In the genomic region with DNA sequence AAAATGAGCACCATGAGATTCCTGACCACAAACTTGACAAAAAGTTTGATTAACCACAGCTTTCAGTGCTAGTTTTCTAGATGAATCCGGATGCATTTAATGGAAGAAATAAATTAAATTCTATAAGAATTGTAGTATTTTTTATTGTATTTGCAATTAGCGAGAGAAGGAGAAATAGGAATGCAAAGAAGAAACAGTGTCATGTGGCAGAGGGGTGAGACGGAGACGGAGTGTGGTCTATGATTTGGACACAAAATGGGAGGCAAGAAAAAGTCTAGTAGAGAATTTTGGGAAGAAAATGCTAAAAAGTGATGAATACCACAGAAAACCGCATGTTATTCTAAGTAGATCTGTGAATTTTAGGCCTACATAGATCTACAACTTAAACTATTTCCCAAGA, we compare ENCODE assay signal across 7 worm cellular contexts.
A peak's percentile ranks its signal among the peaks of the same experiment; 100 is the strongest.
TF ChIP-seq lines count a peak whose summit lies in the region.

Gene nhr-59 (minus strand): TSS at position 214 of the 400 bp plus-strand sequence.

TF ChIP-seq in whole organism, L1 larva, 84 proteins besides CTCF, POLR2A, EP300 and RAD21 (continues in another document):
- TF ChIP-seq nhr-11 (tag; optimal IDR thresholded peaks at IDR 0.05; lab: Kevin White, UChicago) (no peak), nhr-19 (GFP tag; conservative IDR thresholded peaks at IDR 0.05; lab: Robert Waterston, UW) (no peak), dpl-1 (GFP tag; optimal IDR thresholded peaks at IDR 0.05; lab: Kevin White, UChicago) (peak in 1 of 3 experiments; percentile 11), lin-13 (GFP tag; optimal IDR thresholded peaks at IDR 0.05; lab: Kevin White, UChicago) (no peak), lin-14 (GFP tag; optimal IDR thresholded peaks at IDR 0.05; lab: Kevin White, UChicago) (peak; percentile 68), mep-1 (tag; optimal IDR thresholded peaks at IDR 0.05; lab: Kevin White, UChicago) (peak; percentile 0), nhr-71 (tag; optimal IDR thresholded peaks at IDR 0.05; lab: Kevin White, UChicago) (peak; percentile 22), efl-1 (optimal IDR thresholded peaks at IDR 0.05; lab: Kevin White, UChicago) (peak in 1 of 2 experiments; percentile 7), efl-1 (GFP tag; optimal IDR thresholded peaks at IDR 0.05 in 1 of 2; lab: Kevin White, UChicago) (no peak), pax-3 (tag; optimal IDR thresholded peaks at IDR 0.05; lab: Kevin White, UChicago) (no peak), ceh-88 (GFP tag; IDR thresholded peaks at IDR 0.05; lab: Robert Waterston, UW) (no peak), lin-35 (GFP tag; optimal IDR thresholded peaks at IDR 0.05; lab: Kevin White, UChicago) (peak in 1 of 2 experiments; percentile 56)

TF ChIP-seq in whole organism, L2 larva, 48 proteins besides CTCF, POLR2A, EP300 and RAD21:
- TF ChIP-seq peb-1 (tag; optimal IDR thresholded peaks at IDR 0.05; lab: Kevin White, UChicago): no peak
- TF ChIP-seq ceh-82 (tag; optimal IDR thresholded peaks at IDR 0.05; lab: Kevin White, UChicago): no peak
- no peak for TF ChIP-seq elt-3 (tag; optimal IDR thresholded peaks at IDR 0.05; lab: Kevin White, UChicago)
- no peak for TF ChIP-seq nhr-12 (tag; optimal IDR thresholded peaks at IDR 0.05; lab: Kevin White, UChicago)
- TF ChIP-seq C34F6.9 (tag; optimal IDR thresholded peaks at IDR 0.05; lab: Kevin White, UChicago): no peak
- TF ChIP-seq mbf-1 (tag; optimal IDR thresholded peaks at IDR 0.05; lab: Kevin White, UChicago): no peak
- peak; percentile 13 for TF ChIP-seq nhr-129 (tag; optimal IDR thresholded peaks at IDR 0.05; lab: Kevin White, UChicago)

TF ChIP-seq in whole organism, L3 larva, 47 proteins besides CTCF, POLR2A, EP300 and RAD21:
- TF ChIP-seq pqm-1 (tag; optimal IDR thresholded peaks at IDR 0.05; lab: Kevin White, UChicago) (peak; percentile 4), pha-4 (tag; optimal IDR thresholded peaks at IDR 0.05; lab: Kevin White, UChicago) (peak; percentile 44), elt-2 (tag; optimal IDR thresholded peaks at IDR 0.05; lab: Kevin White, UChicago) (peak; percentile 1), egl-5 (tag; optimal IDR thresholded peaks at IDR 0.05; lab: Kevin White, UChicago) (no peak)

TF ChIP-seq in whole organism, L4 larva, 104 proteins besides CTCF, POLR2A, EP300 and RAD21:
- TF ChIP-seq hlh-30 (tag; optimal IDR thresholded peaks at IDR 0.05; lab: Kevin White, UChicago; ENCODE audit: insufficient read depth) (peak; percentile 81), aha-1 (tag; lab: Kevin White, UChicago) (peak; percentile 23), nhr-28 (tag; optimal IDR thresholded peaks at IDR 0.05; lab: Kevin White, UChicago) (peak; percentile 88), mdl-1 (tag; optimal IDR thresholded peaks at IDR 0.05; lab: Kevin White, UChicago) (peak in 1 of 2 experiments; percentile 9), daf-12 (tag; optimal IDR thresholded peaks at IDR 0.05; lab: Kevin White, UChicago) (no peak), mes-2 (tag; optimal IDR thresholded peaks at IDR 0.05; lab: Kevin White, UChicago; ENCODE audit: poor library complexity, severe bottlenecking) (peak; percentile 7), ceh-28 (tag; optimal IDR thresholded peaks at IDR 0.05; lab: Kevin White, UChicago) (no peak), pqm-1 (tag; optimal IDR thresholded peaks at IDR 0.05; lab: Kevin White, UChicago) (peak; percentile 17), set-16 (GFP tag; IDR thresholded peaks at IDR 0.05; lab: Robert Waterston, UW) (no peak), ztf-11 (tag; optimal IDR thresholded peaks at IDR 0.05; lab: Kevin White, UChicago) (no peak), mxl-2 (GFP tag; conservative IDR thresholded peaks at IDR 0.05; lab: Robert Waterston, UW) (no peak), dmd-6 (GFP tag; IDR thresholded peaks at IDR 0.05; lab: Robert Waterston, UW) (peak; percentile 26; the same call in 1 of the 2 replicates), hlh-11 (tag; optimal IDR thresholded peaks at IDR 0.05; lab: Kevin White, UChicago) (peak; percentile 42)

TF ChIP-seq in whole organism, late embryonic, 69 proteins besides CTCF, POLR2A, EP300 and RAD21:
- no peak for TF ChIP-seq nhr-11 (tag; optimal IDR thresholded peaks at IDR 0.05; lab: Kevin White, UChicago)
- TF ChIP-seq pat-9 (tag; optimal IDR thresholded peaks at IDR 0.05; lab: Kevin White, UChicago): no peak
- peak; percentile 44 for TF ChIP-seq hlh-30 (tag; optimal IDR thresholded peaks at IDR 0.05; lab: Kevin White, UChicago; ENCODE audit: insufficient read depth)
TF ChIP-seq in whole organism, late embryonic: peak in this region for 1.

TF ChIP-seq in whole organism, mixed stage, embryonic, 35 proteins besides CTCF, POLR2A, EP300 and RAD21:
- TF ChIP-seq ceh-39 (tag; optimal IDR thresholded peaks at IDR 0.05; lab: Kevin White, UChicago) (no peak), ces-1 (GFP tag; optimal IDR thresholded peaks at IDR 0.05; lab: Kevin White, UChicago) (peak; percentile 19)

TF ChIP-seq in whole organism, young adult, 124 proteins besides CTCF, POLR2A, EP300 and RAD21:
- TF ChIP-seq nhr-80 (tag; optimal IDR thresholded peaks at IDR 0.05; lab: Kevin White, UChicago) (peak; percentile 33), tbx-9 (tag; optimal IDR thresholded peaks at IDR 0.05; lab: Kevin White, UChicago; ENCODE audit: borderline replicate concordance) (no peak)
TF ChIP-seq in whole organism, young adult: peak in this region for 1.
